Worm (Caenorhabditis elegans): Measurements from ENCODE around the gene F57G12.2.

DNA sequence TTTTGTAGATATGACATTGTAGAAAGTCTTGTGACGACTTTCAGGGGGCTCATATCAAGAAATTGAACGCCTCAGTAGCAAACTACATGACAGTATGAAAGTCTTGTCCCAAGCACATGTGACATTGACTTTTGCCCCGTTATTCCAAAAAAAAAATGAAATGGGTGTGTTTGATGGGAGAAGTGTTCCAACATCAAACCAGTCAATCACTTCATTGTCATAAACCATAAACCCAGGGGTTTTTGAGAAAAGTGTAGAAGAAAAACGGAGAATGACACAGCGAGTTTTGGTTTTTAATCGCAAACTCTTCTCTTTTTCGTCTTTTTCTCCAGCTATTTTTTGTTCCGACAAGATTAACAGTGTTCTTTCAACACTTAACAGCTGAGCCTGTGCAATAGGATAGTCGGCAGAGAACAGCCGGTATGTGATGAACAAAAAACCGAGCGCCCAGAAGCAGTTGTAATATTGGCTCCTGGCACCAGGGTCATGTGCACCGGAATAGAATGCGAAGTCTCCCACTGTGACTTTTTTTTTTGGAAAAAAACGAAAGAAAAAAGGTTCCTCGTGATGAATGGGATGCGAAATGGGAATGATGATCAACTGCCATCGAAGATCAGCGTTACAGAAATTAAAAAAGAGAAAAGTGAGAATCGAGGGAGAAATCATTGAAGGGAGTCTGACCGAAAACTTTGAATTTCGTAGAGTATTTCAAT, 26.2 kb upstream of the F57G12.2 start:
- TF ChIP-seq him-1 (tag; optimal IDR thresholded peaks at IDR 0.05): no peak
- TF ChIP-seq W03F9.2 (tag; optimal IDR thresholded peaks at IDR 0.05): no peak
- TF ChIP-seq dao-5 (tag; optimal IDR thresholded peaks at IDR 0.05): no peak

Measured in whole organism, L4/young adult.